Worm (Caenorhabditis elegans): ENCODE data around the gene R151.8.

ce11 chrIII:7192942-7193665 lies 36.5 kb downstream of the R151.8 start, which contains the start of gene mec-14:
- TF ChIP-seq W03F9.2 (tag; optimal IDR thresholded peaks at IDR 0.05) = no peak
- TF ChIP-seq him-1 (tag; optimal IDR thresholded peaks at IDR 0.05) = no peak
